Worm (Caenorhabditis elegans) whole organism, young adult: ENCODE data around the gene cest-26.

Experiments
- F22D6.2 ChIP-seq: sonication (generic microtip); optimal IDR thresholded peaks from 2 replicates; lab custom pipeline; 2016; ENCODE audit warnings: mild to moderate bottlenecking, missing genetic modification characterization, missing compliant biosample characterization
- F49E8.2 ChIP-seq: sonication (generic microtip); optimal IDR thresholded peaks from 3 replicates; lab custom pipeline; 2017; ENCODE audit warnings: missing genetic modification characterization, mild to moderate bottlenecking, missing compliant biosample characterization, antibody characterized with exemption, moderate library complexity; ENCODE audit not compliant: insufficient read depth
- F57C9.4 ChIP-seq: sonication (generic microtip); optimal IDR thresholded peaks from 2 replicates; lab custom pipeline; 2017; ENCODE audit warnings: mild to moderate bottlenecking, missing genetic modification characterization, missing compliant biosample characterization
- Y56A3A.18 ChIP-seq: fragments of 200-800 bp; sonication (Bioruptor generic); IDR thresholded peaks from 2 replicates; pipeline ENCODE4 v1.3.6; 2022; ENCODE audit warnings: missing genetic modification reagents, missing genetic modification characterization, missing compliant biosample characterization
- Y95B8A.8 ChIP-seq: fragments of 200-800 bp; sonication (Bioruptor generic); IDR thresholded peaks from 2 replicates; pipeline ENCODE4 v1.3.6; 2022; ENCODE audit warnings: missing genetic modification reagents, missing genetic modification characterization, missing compliant biosample characterization
- aptf-2 ChIP-seq: fragments of 200-800 bp; sonication (Bioruptor generic); conservative IDR thresholded peaks from 2 replicates; pipeline ENCODE4 v1.3.6; 2022; ENCODE audit warnings: missing genetic modification reagents, missing genetic modification characterization, missing compliant biosample characterization
- athp-1 ChIP-seq: sonication (generic microtip); optimal IDR thresholded peaks from 2 replicates; lab custom pipeline; 2017; ENCODE audit warnings: mild to moderate bottlenecking, missing genetic modification characterization, missing compliant biosample characterization
- attf-6 ChIP-seq: fragments of 200-800 bp; sonication (Bioruptor generic); IDR thresholded peaks from 2 replicates; pipeline ENCODE4 v1.3.6; 2022; ENCODE audit warnings: missing genetic modification reagents, missing genetic modification characterization, missing compliant biosample characterization
- bed-1 ChIP-seq: fragments of 200-800 bp; sonication (Bioruptor generic); IDR thresholded peaks from 2 replicates; pipeline ENCODE4 v1.3.6; 2022; ENCODE audit warnings: missing genetic modification reagents, missing genetic modification characterization, missing compliant biosample characterization
- cebp-1 ChIP-seq, 2 experiments: fragments of 200-800 bp in 1 of 2; sonication (Bioruptor generic) in 1 of 2; sonication (generic microtip) in 1 of 2; IDR thresholded peaks in 1 of 2; optimal IDR thresholded peaks in 1 of 2; 2 replicates each; pipeline versions ENCODE4 v1.3.6 to Lab custom; 2017 to 2022; ENCODE audit warnings: missing compliant biosample characterization in 2 of 2, missing genetic modification characterization in 2 of 2, mild to moderate bottlenecking in 1 of 2, missing genetic modification reagents in 1 of 2, moderate library complexity in 1 of 2
- ceh-40 ChIP-seq: fragments of 200-800 bp; sonication (Bioruptor generic); IDR thresholded peaks from 2 replicates; pipeline ENCODE4 v1.3.6; 2022; ENCODE audit warnings: missing genetic modification characterization, missing compliant biosample characterization
- ceh-58 ChIP-seq: fragments of 200-800 bp; sonication (Bioruptor generic); IDR thresholded peaks from 2 replicates; pipeline ENCODE4 v1.3.6; 2022; ENCODE audit warnings: missing genetic modification characterization, missing compliant biosample characterization
- chd-7 ChIP-seq: sonication (generic microtip); optimal IDR thresholded peaks from 2 replicates; lab custom pipeline; 2016; ENCODE audit warnings: mild to moderate bottlenecking, missing genetic modification characterization, moderate library complexity, missing compliant biosample characterization
- dpl-1 ChIP-seq: fragments of 150-350 bp; optimal IDR thresholded peaks from 2 replicates; lab custom pipeline; 2014; ENCODE audit warnings: missing biosample characterization, missing genetic modification reagents, missing genetic modification characterization
- hsf-1 ChIP-seq: fragments of 200-800 bp; sonication (Bioruptor generic); IDR thresholded peaks from 2 replicates; pipeline ENCODE4 v1.3.6; 2022; ENCODE audit warnings: missing genetic modification reagents, missing genetic modification characterization, missing compliant biosample characterization
- lag-1 ChIP-seq: fragments of 200-800 bp; sonication (Bioruptor generic); IDR thresholded peaks from 2 replicates; pipeline ENCODE4 v1.3.6; 2022; ENCODE audit warnings: missing genetic modification reagents, missing genetic modification characterization, missing compliant biosample characterization
- let-607 ChIP-seq, 2 experiments: fragments of 200-800 bp in 1 of 2; sonication (Bioruptor generic) in 1 of 2; sonication (generic microtip) in 1 of 2; optimal IDR thresholded peaks; 2 replicates each; lab custom pipeline; 2016 to 2018; ENCODE audit warnings: mild to moderate bottlenecking in 2 of 2, missing compliant biosample characterization in 2 of 2, missing genetic modification characterization in 2 of 2, moderate library complexity in 2 of 2, missing genotype in 1 of 2
- lin-26 ChIP-seq: fragments of 200-800 bp; sonication (Bioruptor generic); IDR thresholded peaks from 2 replicates; pipeline ENCODE4 v1.3.6; 2022; ENCODE audit warnings: missing genetic modification reagents, missing genetic modification characterization, missing compliant biosample characterization
- lsy-27 ChIP-seq: sonication (generic microtip); optimal IDR thresholded peaks from 2 replicates; lab custom pipeline; 2017; ENCODE audit warnings: missing genetic modification characterization, mild to moderate bottlenecking, missing compliant biosample characterization, antibody characterized with exemption, missing genotype, borderline replicate concordance; ENCODE audit not compliant: insufficient read depth
- madf-10 ChIP-seq: sonication (generic microtip); optimal IDR thresholded peaks from 2 replicates; lab custom pipeline; 2016; ENCODE audit warnings: mild to moderate bottlenecking, missing genetic modification characterization, missing compliant biosample characterization
- mcd-1 ChIP-seq: fragments of 200-800 bp; sonication (Bioruptor generic); IDR thresholded peaks from 2 replicates; pipeline ENCODE4 v1.3.6; 2022; ENCODE audit warnings: missing genetic modification reagents, missing genetic modification characterization, missing compliant biosample characterization
- nfya-2 ChIP-seq: fragments of 200-800 bp; sonication (Bioruptor generic); IDR thresholded peaks from 2 replicates; pipeline ENCODE4 v1.3.6; 2022; ENCODE audit warnings: missing genetic modification reagents, missing genetic modification characterization, missing compliant biosample characterization
- nfyb-1 ChIP-seq: fragments of 200-800 bp; sonication (Bioruptor generic); IDR thresholded peaks from 2 replicates; pipeline ENCODE4 v1.3.6; 2022; ENCODE audit warnings: missing genetic modification reagents, missing genetic modification characterization, missing compliant biosample characterization
- nhr-27 ChIP-seq: fragments of 200-800 bp; sonication (Bioruptor generic); optimal IDR thresholded peaks from 2 replicates; lab custom pipeline; 2018; ENCODE audit warnings: mild to moderate bottlenecking, missing genetic modification characterization, moderate library complexity, missing compliant biosample characterization
- nhr-80 ChIP-seq: sonication (generic microtip); optimal IDR thresholded peaks from 2 replicates; lab custom pipeline; 2016; ENCODE audit warnings: missing genetic modification characterization, missing compliant biosample characterization
- pbrm-1 ChIP-seq: fragments of 200-800 bp; sonication (Bioruptor generic); IDR thresholded peaks from 2 replicates; pipeline ENCODE4 v1.3.6; 2022; ENCODE audit warnings: missing genetic modification reagents, missing genetic modification characterization, missing compliant biosample characterization
- pha-4 ChIP-seq: fragments of 150-350 bp; sonication (generic microtip); optimal IDR thresholded peaks from 2 replicates; lab custom pipeline; 2014; ENCODE audit warnings: missing biosample characterization, missing genetic modification reagents, missing genetic modification characterization
- rcor-1 ChIP-seq: fragments of 200-800 bp; sonication (Bioruptor generic); IDR thresholded peaks from 2 replicates; pipeline ENCODE4 v1.3.6; 2022; ENCODE audit warnings: missing genetic modification reagents, missing genetic modification characterization, missing compliant biosample characterization
- snpc-1.1 ChIP-seq: sonication (generic microtip); optimal IDR thresholded peaks from 2 replicates; lab custom pipeline; 2017; ENCODE audit warnings: missing genetic modification characterization, mild to moderate bottlenecking, missing compliant biosample characterization, antibody characterized with exemption, moderate library complexity, missing genotype, missing genetic modification reagents; ENCODE audit not compliant: insufficient read depth
- sptf-2 ChIP-seq: fragments of 200-800 bp; sonication (Bioruptor generic); optimal IDR thresholded peaks from 2 replicates; lab custom pipeline; 2018; ENCODE audit warnings: mild to moderate bottlenecking, missing genetic modification characterization, missing compliant biosample characterization
- unc-62 ChIP-seq: fragments of 150-350 bp; optimal IDR thresholded peaks from 2 replicates; lab custom pipeline; 2014; ENCODE audit warnings: missing biosample characterization, missing genetic modification reagents, missing genetic modification characterization
- ztf-22 ChIP-seq: fragments of 200-800 bp; sonication (Bioruptor generic); optimal IDR thresholded peaks from 2 replicates; lab custom pipeline; 2018; ENCODE audit warnings: mild to moderate bottlenecking, missing genetic modification characterization, moderate library complexity, missing compliant biosample characterization
- ztf-26 ChIP-seq: sonication (generic microtip); optimal IDR thresholded peaks from 2 replicates; lab custom pipeline; 2017; ENCODE audit warnings: missing genetic modification characterization, missing compliant biosample characterization
- ztf-28 ChIP-seq: fragments of 200-800 bp; sonication (Bioruptor generic); IDR thresholded peaks from 2 replicates; pipeline ENCODE4 v1.3.6; 2022; ENCODE audit warnings: missing genetic modification reagents, missing genetic modification characterization, missing compliant biosample characterization
- ztf-6 ChIP-seq: fragments of 200-800 bp; sonication (Bioruptor generic); IDR thresholded peaks from 2 replicates; pipeline ENCODE4 v1.3.6; 2022; ENCODE audit warnings: missing genetic modification reagents, missing genetic modification characterization, missing compliant biosample characterization

cest-26 gene

ce11 chrX:4426496-4426895 lies 11.0 kb downstream of the cest-26 start:
- TF ChIP-seq pha-4 (tag; lab: Kevin White, UChicago): no peak
- TF ChIP-seq nhr-27: no peak
- TF ChIP-seq, all 124 proteins: peak for 0

- no peak for TF ChIP-seq mcd-1 (GFP tag; lab: Robert Waterston, UW)
- no peak for TF ChIP-seq lsy-27 (tag; lab: Kevin White, UChicago)
- TF ChIP-seq F57C9.4: no peak
- no peak for TF ChIP-seq hsf-1 (GFP tag; lab: Robert Waterston, UW)
- TF ChIP-seq nfya-2 (GFP tag; lab: Robert Waterston, UW): no peak
- TF ChIP-seq cebp-1 (GFP tag; IDR thresholded peaks at IDR 0.05; lab: Robert Waterston, UW): no peak
- no peak for TF ChIP-seq cebp-1 (tag; optimal IDR thresholded peaks at IDR 0.05; lab: Kevin White, UChicago)
- no peak for TF ChIP-seq lag-1
- no peak for TF ChIP-seq attf-6
- TF ChIP-seq lin-26: no peak
- TF ChIP-seq rcor-1 (GFP tag; lab: Robert Waterston, UW): no peak
- no peak for TF ChIP-seq sptf-2
- TF ChIP-seq Y56A3A.18: no peak
- no peak for TF ChIP-seq aptf-2 (GFP tag; lab: Robert Waterston, UW)
- no peak for TF ChIP-seq ztf-26 (tag; lab: Kevin White, UChicago)
- no peak for TF ChIP-seq F49E8.2 (tag; lab: Kevin White, UChicago)
- no peak for TF ChIP-seq nhr-80
- no peak for TF ChIP-seq F22D6.2
- no peak for TF ChIP-seq chd-7 (tag; lab: Kevin White, UChicago)
- TF ChIP-seq dpl-1 (GFP tag; lab: Kevin White, UChicago): no peak
- TF ChIP-seq pbrm-1: no peak
Measured at ce11 chrX:4424254-4424653, 13.2 kb downstream of the cest-26 start.

- no peak for TF ChIP-seq ztf-22 (GFP tag; lab: Kevin White, UChicago)
- no peak for TF ChIP-seq bed-1 (GFP tag; lab: Robert Waterston, UW)
- no peak for TF ChIP-seq athp-1 (tag; lab: Kevin White, UChicago)
- no peak for TF ChIP-seq nfya-2 (GFP tag; lab: Robert Waterston, UW)
- TF ChIP-seq snpc-1.1: no peak
- TF ChIP-seq pha-4 (tag; lab: Kevin White, UChicago): no peak
- TF ChIP-seq, all 124 proteins: peak for 0
Measured at ce11 chrX:4418751-4419150, 18.7 kb downstream of the cest-26 start, which contains the start of gene dop-1. TSS of gene dop-1 (minus strand) at chrX:4418851.

ce11 chrX:4415289-4415688 lies 22.2 kb downstream of the cest-26 start:
- TF ChIP-seq ceh-58 (GFP tag; lab: Robert Waterston, UW) (no peak), ztf-28 (GFP tag; lab: Robert Waterston, UW) (no peak), nhr-80 (no peak), ztf-6 (GFP tag; lab: Robert Waterston, UW) (no peak), let-607 (tag; optimal IDR thresholded peaks at IDR 0.05; lab: Kevin White, UChicago) (no peak), ceh-40 (GFP tag; lab: Robert Waterston, UW) (no peak), madf-10 (no peak), unc-62 (GFP tag; lab: Kevin White, UChicago) (no peak), nfyb-1 (GFP tag; lab: Robert Waterston, UW) (no peak), lin-26 (no peak), Y95B8A.8 (GFP tag; lab: Robert Waterston, UW) (no peak), athp-1 (tag; lab: Kevin White, UChicago) (no peak)
